Worm (Caenorhabditis elegans) whole organism, L4 larva: ENCODE results near the gene F35E12.6.

ENCODE experiments used
- F44E2.7 ChIP-seq: fragments of 200-800 bp; sonication (Bioruptor generic); IDR thresholded peaks from 2 replicates; pipeline ENCODE4 v2.1.2; 2022; ENCODE audit warnings: missing genetic modification characterization, missing compliant biosample characterization
- Y105C5A.15 ChIP-seq: fragments of 200-800 bp; sonication (Bioruptor generic); IDR thresholded peaks from 2 replicates; pipeline ENCODE4 v1.3.6; 2022; ENCODE audit warnings: missing genetic modification characterization, missing compliant biosample characterization
- Y48G9A.11 ChIP-seq: fragments of 200-800 bp; sonication (Bioruptor generic); IDR thresholded peaks from 2 replicates; pipeline ENCODE4 v1.3.6; 2022; ENCODE audit warnings: missing genetic modification reagents, missing genetic modification characterization, missing compliant biosample characterization
- Y5F2A.4 ChIP-seq: fragments of 200-800 bp; sonication (Bioruptor generic); optimal IDR thresholded peaks from 2 replicates; lab custom pipeline; 2018; ENCODE audit warnings: mild to moderate bottlenecking, missing genetic modification characterization, missing compliant biosample characterization
- Y75B8A.6 ChIP-seq: fragments of 200-800 bp; sonication (Bioruptor generic); IDR thresholded peaks from 2 replicates; pipeline ENCODE4 v1.3.6; 2022; ENCODE audit warnings: missing genetic modification reagents, missing genetic modification characterization, missing compliant biosample characterization
- aly-2 ChIP-seq: sonication (generic microtip); optimal IDR thresholded peaks from 2 replicates; lab custom pipeline; 2018; ENCODE audit warnings: missing biosample characterization, missing genetic modification characterization
- ceh-20 ChIP-seq: fragments of 200-800 bp; sonication (Bioruptor generic); IDR thresholded peaks from 2 replicates; pipeline ENCODE4 v1.3.6; 2022; ENCODE audit warnings: missing genetic modification reagents, missing genetic modification characterization, missing compliant biosample characterization
- ceh-62 ChIP-seq: sonication (generic microtip); optimal IDR thresholded peaks from 2 replicates; lab custom pipeline; 2017; ENCODE audit warnings: missing biosample characterization, missing genetic modification characterization
- ces-1 ChIP-seq: fragments of 150-350 bp; sonication (generic microtip); optimal IDR thresholded peaks from 4 replicates; lab custom pipeline; 2014; ENCODE audit warnings: missing biosample characterization, missing genetic modification reagents, missing genetic modification characterization
- cey-2 ChIP-seq: sonication (generic microtip); optimal IDR thresholded peaks from 3 replicates; lab custom pipeline; 2017; ENCODE audit warnings: missing genetic modification characterization, mild to moderate bottlenecking, missing compliant biosample characterization, antibody characterized with exemption, borderline replicate concordance; ENCODE audit not compliant: insufficient read depth
- daf-16 ChIP-seq, 3 experiments: sonication (generic microtip); optimal IDR thresholded peaks; 2 replicates each; lab custom pipeline; 2016 to 2017; ENCODE audit warnings: missing genetic modification characterization in 3 of 3, missing genetic modification reagents in 3 of 3, mild to moderate bottlenecking in 2 of 3, missing compliant biosample characterization in 2 of 3, missing biosample characterization in 1 of 3, moderate library complexity in 1 of 3
- dmd-6 ChIP-seq: fragments of 200-800 bp; sonication (Bioruptor generic); IDR thresholded peaks from 2 replicates; pipeline ENCODE4 v1.3.6; 2022; ENCODE audit warnings: missing genetic modification reagents, missing genetic modification characterization, missing compliant biosample characterization
- dmd-8 ChIP-seq: fragments of 200-800 bp; sonication (Bioruptor generic); IDR thresholded peaks from 2 replicates; pipeline ENCODE4 v1.3.6; 2022; ENCODE audit warnings: missing genetic modification characterization, missing compliant biosample characterization
- dmd-9 ChIP-seq: fragments of 200-800 bp; sonication (Bioruptor generic); IDR thresholded peaks from 2 replicates; pipeline ENCODE4 v1.3.6; 2022; ENCODE audit warnings: missing genetic modification reagents, missing genetic modification characterization, missing compliant biosample characterization
- dpl-1 ChIP-seq: fragments of 150-350 bp; optimal IDR thresholded peaks from 2 replicates; lab custom pipeline; 2014; ENCODE audit warnings: missing biosample characterization, missing genetic modification reagents, missing genetic modification characterization
- dve-1 ChIP-seq: sonication (generic microtip); optimal IDR thresholded peaks from 2 replicates; lab custom pipeline; 2017; ENCODE audit warnings: antibody characterized with exemption, mild to moderate bottlenecking, missing genetic modification characterization, missing compliant biosample characterization; ENCODE audit not compliant: insufficient read depth
- egl-27 ChIP-seq: sonication (generic microtip); optimal IDR thresholded peaks from 3 replicates; lab custom pipeline; 2017; ENCODE audit warnings: missing biosample characterization, missing genetic modification reagents, missing genetic modification characterization
- egl-43 ChIP-seq: fragments of 200-800 bp; sonication (Bioruptor generic); IDR thresholded peaks from 2 replicates; pipeline ENCODE4 v1.3.6; 2022; ENCODE audit warnings: missing genetic modification reagents, missing genetic modification characterization, missing compliant biosample characterization
- fkh-10 ChIP-seq: fragments of 150-350 bp; optimal IDR thresholded peaks from 2 replicates; lab custom pipeline; 2014; ENCODE audit warnings: missing biosample characterization, missing genetic modification reagents, missing genetic modification characterization
- hif-1 ChIP-seq, 2 experiments: sonication (generic microtip); optimal IDR thresholded peaks; 2 replicates each; lab custom pipeline; 2016 to 2017; ENCODE audit warnings: missing compliant biosample characterization in 2 of 2, missing genetic modification characterization in 2 of 2, missing genetic modification reagents in 2 of 2, missing genotype in 2 of 2, mild to moderate bottlenecking in 1 of 2
- hlh-11 ChIP-seq: fragments of 200-800 bp; sonication (Bioruptor generic); optimal IDR thresholded peaks from 2 replicates; lab custom pipeline; 2018; ENCODE audit warnings: mild to moderate bottlenecking, missing genetic modification characterization, missing compliant biosample characterization
- hlh-30 ChIP-seq: sonication (generic microtip); optimal IDR thresholded peaks from 2 replicates; lab custom pipeline; 2017; ENCODE audit warnings: antibody characterized with exemption, mild to moderate bottlenecking, missing genetic modification characterization, missing compliant biosample characterization; ENCODE audit not compliant: insufficient read depth
- hmg-1.1 ChIP-seq: fragments of 200-800 bp; sonication (Bioruptor generic); IDR thresholded peaks from 2 replicates; pipeline ENCODE4 v1.3.6; 2022; ENCODE audit warnings: missing genetic modification reagents, missing genetic modification characterization, missing compliant biosample characterization
- jun-1 ChIP-seq: fragments of 150-350 bp; optimal IDR thresholded peaks from 2 replicates; lab custom pipeline; 2014; ENCODE audit warnings: missing biosample characterization, missing genetic modification reagents, missing genetic modification characterization
- lin-1 ChIP-seq: fragments of 200-800 bp; sonication (Bioruptor generic); IDR thresholded peaks from 2 replicates; pipeline ENCODE4 v1.3.6; 2022; ENCODE audit warnings: missing genetic modification reagents, missing genetic modification characterization, missing compliant biosample characterization
- lin-13 ChIP-seq: fragments of 150-350 bp; optimal IDR thresholded peaks from 2 replicates; lab custom pipeline; 2014; ENCODE audit warnings: missing biosample characterization, missing genetic modification reagents, missing genetic modification characterization
- lin-15B ChIP-seq: fragments of 150-350 bp; sonication (generic microtip); optimal IDR thresholded peaks from 3 replicates; lab custom pipeline; 2014; ENCODE audit warnings: missing biosample characterization, missing genetic modification characterization
- lin-39 ChIP-seq: fragments of 150-350 bp; optimal IDR thresholded peaks from 2 replicates; lab custom pipeline; 2014; ENCODE audit warnings: missing biosample characterization, missing genetic modification reagents, missing genetic modification characterization
- lir-3 ChIP-seq: sonication (generic microtip); optimal IDR thresholded peaks from 2 replicates; lab custom pipeline; 2016; ENCODE audit warnings: mild to moderate bottlenecking, missing genetic modification characterization, missing compliant biosample characterization
- lsy-2 ChIP-seq, 2 experiments: fragments of 150-350 bp in 1 of 2; sonication (generic microtip) in 1 of 2; optimal IDR thresholded peaks; 2 replicates each; lab custom pipeline; 2014 to 2017; ENCODE audit warnings: missing biosample characterization in 2 of 2, missing genetic modification characterization in 2 of 2
- madf-5 ChIP-seq, 2 experiments: fragments of 200-800 bp; sonication (Bioruptor generic); IDR thresholded peaks; 2 replicates each; pipeline ENCODE4 v1.3.6; 2022; ENCODE audit warnings: missing compliant biosample characterization in 2 of 2, missing genetic modification characterization in 2 of 2
- mdt-29 ChIP-seq: fragments of 200-800 bp; sonication (Bioruptor generic); IDR thresholded peaks from 2 replicates; pipeline ENCODE4 v1.3.6; 2022; ENCODE audit warnings: missing genetic modification reagents, missing genetic modification characterization, missing compliant biosample characterization
- mes-2 ChIP-seq: sonication (generic microtip); optimal IDR thresholded peaks from 2 replicates; lab custom pipeline; 2016; ENCODE audit warnings: missing genotype, mild to moderate bottlenecking, missing genetic modification characterization, missing compliant biosample characterization; ENCODE audit not compliant: poor library complexity, severe bottlenecking
- mxl-3 ChIP-seq: fragments of 200-800 bp; sonication (Bioruptor generic); optimal IDR thresholded peaks from 2 replicates; lab custom pipeline; 2018; ENCODE audit warnings: mild to moderate bottlenecking, missing genetic modification characterization, missing compliant biosample characterization
- nhr-10 ChIP-seq: fragments of 150-350 bp; optimal IDR thresholded peaks from 2 replicates; lab custom pipeline; 2014; ENCODE audit warnings: missing biosample characterization, missing genetic modification characterization
- nhr-237 ChIP-seq: sonication (generic microtip); optimal IDR thresholded peaks from 2 replicates; lab custom pipeline; 2017; ENCODE audit warnings: missing biosample characterization, missing genetic modification characterization
- nhr-28 ChIP-seq: fragments of 150-350 bp; optimal IDR thresholded peaks from 2 replicates; lab custom pipeline; 2014; ENCODE audit warnings: missing biosample characterization, missing genetic modification characterization
- nhr-42 ChIP-seq: fragments of 200-800 bp; sonication (Bioruptor generic); IDR thresholded peaks from 2 replicates; pipeline ENCODE4 v1.3.6; 2022; ENCODE audit warnings: missing genetic modification characterization, missing compliant biosample characterization
- nhr-6 ChIP-seq: fragments of 150-350 bp; optimal IDR thresholded peaks from 2 replicates; lab custom pipeline; 2014; ENCODE audit warnings: missing biosample characterization, missing genetic modification characterization
- rbr-2 ChIP-seq: sonication (generic microtip); optimal IDR thresholded peaks from 2 replicates; lab custom pipeline; 2016; ENCODE audit warnings: missing genotype, missing genetic modification characterization, missing compliant biosample characterization
- sdz-12 ChIP-seq: fragments of 200-800 bp; sonication (Bioruptor generic); optimal IDR thresholded peaks from 2 replicates; lab custom pipeline; 2018; ENCODE audit warnings: mild to moderate bottlenecking, missing genetic modification characterization, missing compliant biosample characterization
- set-16 ChIP-seq: fragments of 200-800 bp; sonication (Bioruptor generic); IDR thresholded peaks from 2 replicates; pipeline ENCODE4 v1.3.6; 2022; ENCODE audit warnings: missing genetic modification reagents, missing genetic modification characterization, missing compliant biosample characterization
- unc-130 ChIP-seq: sonication (generic microtip); optimal IDR thresholded peaks from 2 replicates; lab custom pipeline; 2016; ENCODE audit warnings: missing genetic modification reagents, missing genetic modification characterization, missing compliant biosample characterization
- zfp-2 ChIP-seq: sonication (generic microtip); optimal IDR thresholded peaks from 2 replicates; lab custom pipeline; 2016; ENCODE audit warnings: mild to moderate bottlenecking, missing genetic modification characterization, missing compliant biosample characterization
- zip-11 ChIP-seq: fragments of 200-800 bp; sonication (Bioruptor generic); IDR thresholded peaks from 2 replicates; pipeline ENCODE4 v1.3.6; 2022; ENCODE audit warnings: missing genetic modification characterization, missing compliant biosample characterization
- ztf-7 ChIP-seq: fragments of 150-350 bp; optimal IDR thresholded peaks from 2 replicates; lab custom pipeline; 2014; ENCODE audit warnings: missing biosample characterization, missing genetic modification characterization

The F35E12.6 gene

DNA sequence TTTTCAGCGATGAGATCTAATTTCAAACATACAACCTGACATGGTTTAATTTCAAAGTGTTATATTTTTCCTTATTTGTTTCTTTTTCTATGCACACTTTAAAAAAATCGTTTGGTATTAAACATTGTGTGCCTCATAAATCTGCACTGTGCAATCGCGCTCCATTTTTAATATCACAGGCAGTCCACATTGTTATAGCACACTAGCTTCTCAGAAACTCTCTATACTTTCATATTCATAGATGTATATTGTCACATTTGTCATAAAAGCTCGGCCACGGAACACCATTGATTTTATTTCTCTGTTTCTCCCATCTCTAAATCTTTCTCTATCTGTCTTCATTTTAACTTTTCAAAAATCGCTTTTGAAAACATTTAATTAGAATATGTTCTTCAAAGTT lies 21.3 kb upstream of the F35E12.6 start (continued):
- TF ChIP-seq mes-2 (peak; percentile 67), hlh-30 (peak; percentile 35), lir-3 (tag; lab: Kevin White, UChicago) (no peak), F44E2.7 (GFP tag; lab: Robert Waterston, UW) (no peak), lsy-2 (tag; optimal IDR thresholded peaks at IDR 0.05; lab: Kevin White, UChicago) (peak in 1 of 2 experiments; percentile 69), nhr-42 (GFP tag; lab: Robert Waterston, UW) (no peak), nhr-6 (peak; percentile 62), lin-15B (tag; lab: Kevin White, UChicago) (no peak), dve-1 (tag; lab: Kevin White, UChicago) (peak; percentile 64), nhr-28 (tag; lab: Kevin White, UChicago) (no peak), mdt-29 (GFP tag; lab: Robert Waterston, UW) (no peak), set-16 (GFP tag; lab: Robert Waterston, UW) (no peak), egl-43 (GFP tag; lab: Robert Waterston, UW) (no peak), zip-11 (GFP tag; lab: Robert Waterston, UW) (no peak), Y75B8A.6 (GFP tag; lab: Robert Waterston, UW) (no peak), dmd-8 (no peak), Y105C5A.15 (no peak), dmd-6 (GFP tag; lab: Robert Waterston, UW) (0 out of 2 replicates have a peak, but pooled peaks have one; percentile 7), cey-2 (tag; lab: Kevin White, UChicago) (no peak), rbr-2 (tag; lab: Kevin White, UChicago) (peak; percentile 46), madf-5 (GFP tag; IDR thresholded peaks at IDR 0.05; lab: Robert Waterston, UW) (no peak)

DNA sequence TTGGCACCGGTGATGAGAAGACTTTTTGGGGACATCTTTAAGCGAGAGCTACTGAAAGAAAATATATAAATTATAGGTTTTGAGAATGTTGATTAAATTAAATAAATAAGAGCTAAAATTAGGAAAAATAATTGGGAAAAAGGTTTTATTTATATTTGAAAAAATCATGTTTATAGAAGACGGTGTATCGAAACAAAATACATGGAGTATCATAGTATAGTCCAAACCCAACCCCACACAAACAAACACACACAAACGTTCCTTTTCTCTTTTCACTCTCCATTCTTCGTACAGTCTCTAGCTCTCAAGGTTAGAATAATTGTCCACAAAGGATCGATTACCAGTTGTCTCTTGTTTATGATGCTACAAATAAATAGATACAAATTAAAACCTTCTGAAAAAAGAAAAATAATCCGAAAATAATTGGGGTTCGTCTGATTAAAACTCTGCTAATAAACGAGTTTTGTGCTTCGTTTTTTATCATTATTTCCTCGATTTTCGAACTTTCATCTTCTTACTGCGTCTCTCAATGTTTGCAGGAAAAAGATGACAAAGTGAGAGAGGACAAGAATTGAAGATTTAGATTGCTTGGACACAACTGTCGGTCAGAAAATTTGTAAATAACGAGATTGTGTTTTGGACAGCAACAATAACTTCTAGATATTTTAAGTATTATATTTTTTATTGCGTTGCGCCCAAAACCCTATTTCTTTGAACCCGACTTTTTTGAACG lies 20.5 kb upstream of the F35E12.6 start, which contains the start of gene F20G2.2:
Gene F20G2.2, minus strand, starts transcription at position 51 of the 733 bp plus-strand sequence.
- no peak for TF ChIP-seq Y48G9A.11 (GFP tag; lab: Robert Waterston, UW)
- TF ChIP-seq cey-2 (tag; lab: Kevin White, UChicago), result no peak
- peak; percentile 45; the same call in 1 of the 2 replicates for TF ChIP-seq dmd-6 (GFP tag; lab: Robert Waterston, UW)
- TF ChIP-seq lin-39, result no peak
- TF ChIP-seq ztf-7 (tag; lab: Kevin White, UChicago), result no peak
- TF ChIP-seq hlh-11, result peak; percentile 34
- no peak for TF ChIP-seq zfp-2
- TF ChIP-seq lin-15B (tag; lab: Kevin White, UChicago), result no peak
- TF ChIP-seq lin-1 (GFP tag; lab: Robert Waterston, UW), result no peak
- TF ChIP-seq jun-1 (tag; lab: Kevin White, UChicago), result no peak
- no peak for TF ChIP-seq unc-130 (GFP tag; lab: Kevin White, UChicago)
- TF ChIP-seq nhr-237 (tag; lab: Kevin White, UChicago), result no peak
- TF ChIP-seq lir-3 (tag; lab: Kevin White, UChicago), result no peak
- no peak for TF ChIP-seq mxl-3 (GFP tag; lab: Kevin White, UChicago)
- TF ChIP-seq nhr-28 (tag; lab: Kevin White, UChicago), result peak; percentile 44
- no peak for TF ChIP-seq dpl-1 (GFP tag; lab: Kevin White, UChicago)
- TF ChIP-seq hif-1 (tag; optimal IDR thresholded peaks at IDR 0.05; lab: Kevin White, UChicago), result no peak
- no peak for TF ChIP-seq ceh-62 (tag; lab: Kevin White, UChicago)
- peak; percentile 35 for TF ChIP-seq dve-1 (tag; lab: Kevin White, UChicago)
- TF ChIP-seq nhr-10, result no peak
- no peak for TF ChIP-seq lin-13 (GFP tag; lab: Kevin White, UChicago)
- no peak for TF ChIP-seq sdz-12
- no peak for TF ChIP-seq hmg-1.1 (GFP tag; lab: Robert Waterston, UW)
- peak in 1 of 2 experiments; percentile 2 for TF ChIP-seq daf-16 (GFP tag; optimal IDR thresholded peaks at IDR 0.05; lab: Kevin White, UChicago)
- peak; percentile 21 for TF ChIP-seq daf-16 (tag; optimal IDR thresholded peaks at IDR 0.05; lab: Kevin White, UChicago)
- TF ChIP-seq dmd-9 (GFP tag; lab: Robert Waterston, UW), result no peak
- no peak for TF ChIP-seq lsy-2 (tag; optimal IDR thresholded peaks at IDR 0.05; lab: Kevin White, UChicago)
- TF ChIP-seq rbr-2 (tag; lab: Kevin White, UChicago), result no peak
- no peak for TF ChIP-seq egl-27 (tag; lab: Kevin White, UChicago)
- no peak for TF ChIP-seq ceh-20 (GFP tag; lab: Robert Waterston, UW)
- TF ChIP-seq Y5F2A.4 (GFP tag; lab: Kevin White, UChicago), result no peak
- no peak for TF ChIP-seq aly-2 (tag; lab: Kevin White, UChicago)
- no peak for TF ChIP-seq ces-1 (GFP tag; lab: Kevin White, UChicago)
- no peak for TF ChIP-seq egl-43 (GFP tag; lab: Robert Waterston, UW)
- no peak for TF ChIP-seq fkh-10 (GFP tag; lab: Kevin White, UChicago)
